Fruit fly (Drosophila melanogaster) whole organism, embryonic: Measurements from ENCODE around the gene CG3529.

Experiments used
- Adf1 ChIP-seq: fragments of 200-800 bp; sonication (Bioruptor generic); IDR thresholded peaks from 2 replicates; pipeline ENCODE4 v1.3.6; 2022; ENCODE audit warnings: missing biosample characterization, missing genetic modification characterization
- B-H2 ChIP-seq: fragments of 200-800 bp; sonication (Bioruptor generic); optimal IDR thresholded peaks from 2 replicates; lab custom pipeline; 2018; ENCODE audit warnings: missing biosample characterization, mild to moderate bottlenecking, missing genetic modification characterization
- Bgb ChIP-seq: fragments of 200-800 bp; sonication (Bioruptor generic); IDR thresholded peaks from 2 replicates; pipeline ENCODE4 v1.3.6; 2022; ENCODE audit warnings: missing biosample characterization, missing genetic modification characterization; ENCODE audit not compliant: partially characterized antibody
- CG1024 ChIP-seq: fragments of 200-800 bp; sonication (Bioruptor generic); IDR thresholded peaks from 2 replicates; pipeline ENCODE4 v1.3.6; 2022; ENCODE audit warnings: missing biosample characterization, missing genetic modification characterization
- CG11723 ChIP-seq: fragments of 200-800 bp; sonication (Bioruptor generic); optimal IDR thresholded peaks from 2 replicates; lab custom pipeline; 2017; ENCODE audit warnings: missing biosample characterization, mild to moderate bottlenecking, missing genetic modification characterization
- CG12104 ChIP-seq: fragments of 200-800 bp; sonication (Bioruptor generic); optimal IDR thresholded peaks from 3 replicates; lab custom pipeline; 2016; ENCODE audit warnings: missing biosample characterization, missing genetic modification characterization
- CG12391 ChIP-seq: fragments of 200-800 bp; sonication (Bioruptor generic); optimal IDR thresholded peaks from 3 replicates; lab custom pipeline; 2018; ENCODE audit warnings: missing biosample characterization, mild to moderate bottlenecking, missing genetic modification characterization, moderate library complexity
- CG12659 ChIP-seq: fragments of 200-800 bp; sonication (Bioruptor generic); optimal IDR thresholded peaks from 3 replicates; lab custom pipeline; 2017; ENCODE audit warnings: mild to moderate bottlenecking, missing biosample characterization, missing genetic modification reagents, missing genetic modification characterization
- CG13287 ChIP-seq: fragments of 200-800 bp; sonication (Bioruptor generic); IDR thresholded peaks from 2 replicates; pipeline ENCODE4 v1.3.6; 2022; ENCODE audit warnings: missing biosample characterization, missing genetic modification characterization; ENCODE audit not compliant: partially characterized antibody
- CG13424 ChIP-seq: fragments of 200-800 bp; sonication (Bioruptor generic); optimal IDR thresholded peaks from 2 replicates; lab custom pipeline; 2019; ENCODE audit warnings: missing biosample characterization, mild to moderate bottlenecking, missing genetic modification characterization, moderate library complexity
- CG13894 ChIP-seq: fragments of 200-800 bp; sonication (Bioruptor generic); optimal IDR thresholded peaks from 3 replicates; lab custom pipeline; 2018; ENCODE audit warnings: missing biosample characterization, mild to moderate bottlenecking, missing genetic modification characterization, moderate library complexity
- CG15696 ChIP-seq: fragments of 200-800 bp; sonication (Bioruptor generic); optimal IDR thresholded peaks from 2 replicates; lab custom pipeline; 2019; ENCODE audit warnings: missing biosample characterization, mild to moderate bottlenecking, missing genetic modification characterization, moderate library complexity
- CG1603 ChIP-seq: fragments of 200-800 bp; sonication (Bioruptor generic); optimal IDR thresholded peaks from 2 replicates; lab custom pipeline; 2019; ENCODE audit warnings: missing biosample characterization, mild to moderate bottlenecking, missing genetic modification characterization, moderate library complexity
- CG18011 ChIP-seq: fragments of 200-800 bp; sonication (Bioruptor generic); optimal IDR thresholded peaks from 2 replicates; lab custom pipeline; 2017; ENCODE audit warnings: missing biosample characterization, missing genetic modification characterization, mild to moderate bottlenecking, moderate library complexity, missing genotype
- CG2116 ChIP-seq: fragments of 200-800 bp; sonication (Bioruptor generic); optimal IDR thresholded peaks from 3 replicates; lab custom pipeline; 2018; ENCODE audit warnings: missing biosample characterization, mild to moderate bottlenecking, missing genetic modification characterization
- CG3995 ChIP-seq: fragments of 200-800 bp; sonication (Bioruptor generic); optimal IDR thresholded peaks from 3 replicates; lab custom pipeline; 2016; ENCODE audit warnings: missing biosample characterization, missing genetic modification characterization
- CG4617 ChIP-seq: fragments of 200-800 bp; sonication (Bioruptor generic); optimal IDR thresholded peaks from 3 replicates; lab custom pipeline; 2016; ENCODE audit warnings: missing biosample characterization, missing genetic modification characterization, borderline replicate concordance
- CG9876 ChIP-seq: fragments of 200-800 bp; sonication (Bioruptor generic); optimal IDR thresholded peaks from 2 replicates; lab custom pipeline; 2016; ENCODE audit warnings: missing biosample characterization, missing genetic modification characterization
- CTCF ChIP-seq: fragments of 200-800 bp; sonication (Bioruptor generic); optimal IDR thresholded peaks from 2 replicates; lab custom pipeline; 2017; ENCODE audit warnings: missing biosample characterization, mild to moderate bottlenecking, missing genetic modification characterization, moderate library complexity
- CoRest ChIP-seq: fragments of 200-800 bp; sonication (Bioruptor generic); optimal IDR thresholded peaks from 3 replicates; lab custom pipeline; 2018; ENCODE audit warnings: missing biosample characterization, mild to moderate bottlenecking, missing genetic modification characterization, moderate library complexity
- Dbx ChIP-seq: fragments of 200-800 bp; sonication (Bioruptor generic); IDR thresholded peaks from 3 replicates; pipeline ENCODE4 v1.3.6; 2022; ENCODE audit warnings: missing biosample characterization, missing genetic modification characterization
- Dll ChIP-seq: fragments of 200-800 bp; sonication (Bioruptor generic); IDR thresholded peaks from 4 replicates; pipeline ENCODE4 v1.3.6; 2022; ENCODE audit warnings: missing biosample characterization, missing genetic modification characterization; ENCODE audit not compliant: partially characterized antibody
- Ets97D ChIP-seq: fragments of 200-800 bp; sonication (Bioruptor generic); optimal IDR thresholded peaks from 3 replicates; lab custom pipeline; 2016; ENCODE audit warnings: missing biosample characterization, missing genetic modification characterization
- HLH54F ChIP-seq: fragments of 200-800 bp; sonication (Bioruptor generic); optimal IDR thresholded peaks from 3 replicates; lab custom pipeline; 2016; ENCODE audit warnings: missing biosample characterization, missing genetic modification characterization
- Hmx ChIP-seq: fragments of 200-800 bp; sonication (Bioruptor generic); optimal IDR thresholded peaks from 2 replicates; lab custom pipeline; 2016; ENCODE audit warnings: missing biosample characterization, missing genetic modification characterization
- Hr51 ChIP-seq, 2 experiments: fragments of 200-800 bp; sonication (Bioruptor generic); optimal IDR thresholded peaks; 2 replicates in 1 of 2; 3 replicates in 1 of 2; lab custom pipeline; 2016 to 2018; ENCODE audit warnings: missing biosample characterization in 2 of 2, missing genetic modification characterization in 2 of 2, mild to moderate bottlenecking in 1 of 2, moderate library complexity in 1 of 2
- Kr ChIP-seq: fragments of 200-800 bp; sonication (Bioruptor generic); optimal IDR thresholded peaks from 2 replicates; lab custom pipeline; 2017; ENCODE audit warnings: missing biosample characterization, mild to moderate bottlenecking, missing genetic modification characterization
- Lhr ChIP-seq: fragments of 200-800 bp; sonication (Bioruptor generic); optimal IDR thresholded peaks from 3 replicates; lab custom pipeline; 2017; ENCODE audit warnings: mild to moderate bottlenecking, missing biosample characterization, missing genetic modification reagents, missing genetic modification characterization
- Six4 ChIP-seq: fragments of 200-800 bp; sonication (Bioruptor generic); optimal IDR thresholded peaks from 2 replicates; lab custom pipeline; 2016; ENCODE audit warnings: missing biosample characterization, missing genetic modification characterization
- YL-1 ChIP-seq: fragments of 200-800 bp; sonication (Bioruptor generic); optimal IDR thresholded peaks from 3 replicates; lab custom pipeline; 2017; ENCODE audit warnings: missing biosample characterization, mild to moderate bottlenecking, missing genetic modification characterization
- caup ChIP-seq: fragments of 200-800 bp; sonication (Bioruptor generic); optimal IDR thresholded peaks from 3 replicates; lab custom pipeline; 2017; ENCODE audit warnings: missing biosample characterization, mild to moderate bottlenecking, missing genetic modification characterization, moderate library complexity; ENCODE audit not compliant: severe bottlenecking
- da ChIP-seq: fragments of 200-800 bp; sonication (Bioruptor generic); optimal IDR thresholded peaks from 2 replicates; lab custom pipeline; 2016; ENCODE audit warnings: missing biosample characterization, missing genetic modification characterization
- emc ChIP-seq: fragments of 200-800 bp; sonication (Bioruptor generic); optimal IDR thresholded peaks from 2 replicates; lab custom pipeline; 2016; ENCODE audit warnings: missing biosample characterization, missing genetic modification characterization
- ems ChIP-seq: fragments of 200-800 bp; sonication (Bioruptor generic); optimal IDR thresholded peaks from 3 replicates; lab custom pipeline; 2016; ENCODE audit warnings: missing biosample characterization, missing genetic modification characterization
- esg ChIP-seq: fragments of 200-800 bp; sonication (Bioruptor generic); conservative IDR thresholded peaks from 2 replicates; pipeline ENCODE4 v1.3.6; 2022; ENCODE audit warnings: missing biosample characterization, missing genetic modification characterization
- hth ChIP-seq: fragments of >200 bp; optimal IDR thresholded peaks from 2 replicates; lab custom pipeline; 2017; ENCODE audit warnings: inconsistent platforms
- lilli ChIP-seq: fragments of 200-800 bp; sonication (Bioruptor generic); optimal IDR thresholded peaks from 3 replicates; lab custom pipeline; 2016; ENCODE audit warnings: missing biosample characterization, missing genetic modification characterization
- scrt ChIP-seq: fragments of 200-800 bp; sonication (Bioruptor generic); optimal IDR thresholded peaks from 2 replicates; lab custom pipeline; 2018; ENCODE audit warnings: missing biosample characterization, mild to moderate bottlenecking, missing genetic modification characterization, moderate library complexity
- sd ChIP-seq: fragments of 200-800 bp; sonication (Bioruptor generic); optimal IDR thresholded peaks from 3 replicates; lab custom pipeline; 2018; ENCODE audit warnings: missing biosample characterization, mild to moderate bottlenecking, missing genetic modification characterization, moderate library complexity
- sens ChIP-seq: fragments of 200-800 bp; sonication (Bioruptor generic); peaks from one replicate; lab custom pipeline; 2016; ENCODE audit warnings: missing biosample characterization, missing genetic modification characterization
- shn ChIP-seq: fragments of 200-800 bp; sonication (Bioruptor generic); optimal IDR thresholded peaks from 3 replicates; lab custom pipeline; 2016; ENCODE audit warnings: missing biosample characterization, missing genetic modification characterization
- slbo ChIP-seq: fragments of 200-800 bp; sonication (Bioruptor generic); IDR thresholded peaks from 2 replicates; pipeline ENCODE4 v1.3.6; 2022; ENCODE audit warnings: missing biosample characterization, missing genetic modification characterization
- sna ChIP-seq: fragments of 200-800 bp; sonication (Bioruptor generic); IDR thresholded peaks from 2 replicates; pipeline ENCODE4 v1.3.6; 2022; ENCODE audit warnings: missing biosample characterization, missing genetic modification characterization; ENCODE audit not compliant: partially characterized antibody
- sob ChIP-seq: fragments of 200-800 bp; sonication (Bioruptor generic); IDR thresholded peaks from 2 replicates; pipeline ENCODE4 v1.3.6; 2022; ENCODE audit warnings: missing biosample characterization, missing genetic modification characterization
- sr ChIP-seq: fragments of 200-800 bp; sonication (Bioruptor generic); IDR thresholded peaks from 3 replicates; pipeline ENCODE4 v1.3.6; 2022; ENCODE audit warnings: missing biosample characterization, missing genetic modification characterization
- ttk ChIP-seq: fragments of 200-800 bp; sonication (Bioruptor generic); IDR thresholded peaks from 2 replicates; pipeline ENCODE4 v2.1.2; 2022; ENCODE audit warnings: missing biosample characterization, missing genetic modification characterization
- vnd ChIP-seq: fragments of 200-800 bp; sonication (Bioruptor generic); IDR thresholded peaks from 3 replicates; pipeline ENCODE4 v1.3.6; 2022; ENCODE audit warnings: missing biosample characterization, missing genetic modification characterization; ENCODE audit not compliant: partially characterized antibody
- wdn ChIP-seq: fragments of 200-800 bp; sonication (Bioruptor generic); IDR thresholded peaks from 2 replicates; pipeline ENCODE4 v1.3.6; 2022; ENCODE audit warnings: missing biosample characterization, missing genetic modification characterization
- wek ChIP-seq: fragments of 200-800 bp; sonication (Bioruptor generic); optimal IDR thresholded peaks from 3 replicates; lab custom pipeline; 2018; ENCODE audit warnings: missing biosample characterization, mild to moderate bottlenecking, missing genetic modification characterization, moderate library complexity
- zfh1 ChIP-seq: fragments of 200-800 bp; sonication (Bioruptor generic); IDR thresholded peaks from 3 replicates; pipeline ENCODE4 v1.3.6; 2022; ENCODE audit warnings: missing biosample characterization, missing genetic modification characterization
- zfh2 ChIP-seq: fragments of 200-800 bp; sonication (Bioruptor generic); optimal IDR thresholded peaks from 2 replicates; lab custom pipeline; 2016; ENCODE audit warnings: missing biosample characterization, missing genetic modification characterization

The CG3529 gene

DNA sequence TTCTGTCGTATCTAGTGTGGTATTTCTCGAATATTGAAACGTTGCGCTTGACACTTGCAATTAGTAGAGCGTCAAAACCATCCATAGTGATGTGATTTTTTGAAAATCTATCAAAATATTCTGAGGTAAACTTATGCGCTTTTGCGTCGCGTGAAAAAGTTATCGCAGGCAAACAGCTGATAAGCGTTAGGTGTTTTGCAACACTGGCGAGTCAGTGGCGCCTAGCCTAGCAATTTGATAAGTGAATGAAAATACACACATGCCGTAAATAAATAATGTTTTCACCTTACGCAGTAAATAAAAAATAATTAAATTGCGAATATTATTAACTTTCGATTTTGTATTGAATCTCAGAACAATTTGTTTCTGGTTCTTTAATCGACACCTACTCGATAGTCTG is 11.3 kb upstream of the CG3529 start, which contains the start of gene CG42526 (continued):
- TF ChIP-seq Adf1 (GFP tag; lab: Robert Waterston, UW) (0 out of 2 replicates have a peak, but pooled peaks have one; percentile 17), Kr (GFP tag; lab: Kevin White, UChicago) (no peak), CG12104 (GFP tag; lab: Kevin White, UChicago) (no peak), CG9876 (GFP tag; lab: Kevin White, UChicago) (no peak), CG12659 (peak; percentile 59), wek (GFP tag; lab: Kevin White, UChicago) (no peak), CoRest (tag; lab: Kevin White, UChicago) (peak; percentile 35), CG11723 (GFP tag; lab: Kevin White, UChicago) (peak; percentile 33), CG4617 (GFP tag; lab: Kevin White, UChicago) (peak; percentile 9), lilli (GFP tag; lab: Kevin White, UChicago) (peak; percentile 82), Hr51 (GFP tag; optimal IDR thresholded peaks at IDR 0.05; lab: Kevin White, UChicago) (peak; percentile 28 to 50), emc (GFP tag; lab: Kevin White, UChicago) (no peak), Lhr (GFP tag; lab: Kevin White, UChicago) (no peak), CG15696 (tag; lab: Kevin White, UChicago) (no peak), caup (peak; percentile 39), B-H2 (GFP tag; lab: Kevin White, UChicago) (peak; percentile 19), CG13287 (GFP tag; lab: Robert Waterston, UW) (peak; percentile 83), CTCF (GFP tag; lab: Kevin White, UChicago) (peak; percentile 59), YL-1 (GFP tag; lab: Kevin White, UChicago) (peak; percentile 55), sob (GFP tag; lab: Robert Waterston, UW) (peak; percentile 59), sens (GFP tag; lab: Kevin White, UChicago) (peak; percentile 80), sna (GFP tag; lab: Robert Waterston, UW) (peak; percentile 43; the same call in 1 of the 2 replicates), CG2116 (GFP tag; lab: Kevin White, UChicago) (peak; percentile 71), zfh2 (peak; percentile 63), CG18011 (GFP tag; lab: Kevin White, UChicago) (peak; percentile 20), sr (no peak), ttk (peak; percentile 12; the same call in 1 of the 2 replicates), zfh1 (GFP tag; lab: Robert Waterston, UW) (0 out of 3 replicates have a peak, but pooled peaks have one; percentile 16), CG1603 (tag; lab: Kevin White, UChicago) (peak; percentile 59), CG13424 (tag; lab: Kevin White, UChicago) (peak; percentile 3), wdn (GFP tag; lab: Robert Waterston, UW) (no peak), Six4 (GFP tag; lab: Kevin White, UChicago) (no peak), vnd (GFP tag; lab: Robert Waterston, UW) (no peak), Dll (peak; percentile 68), hth (lab: Kevin White, UChicago) (no peak), sd (tag; lab: Kevin White, UChicago) (peak; percentile 36), Hmx (GFP tag; lab: Kevin White, UChicago) (peak; percentile 35), CG3995 (GFP tag; lab: Kevin White, UChicago) (peak; percentile 21), shn (GFP tag; lab: Kevin White, UChicago) (peak; percentile 2), scrt (GFP tag; lab: Kevin White, UChicago) (no peak), HLH54F (GFP tag; lab: Kevin White, UChicago) (peak; percentile 52), Ets97D (GFP tag; lab: Kevin White, UChicago) (peak; percentile 34), Dbx (GFP tag; lab: Robert Waterston, UW) (peak; percentile 39; the same call in 1 of the 3 replicates), esg (GFP tag; lab: Robert Waterston, UW) (peak; percentile 34; the same call in 1 of the 2 replicates), Bgb (GFP tag; lab: Robert Waterston, UW) (peak; percentile 62; the same call in 1 of the 2 replicates), CG1024 (GFP tag; lab: Robert Waterston, UW) (no peak), slbo (peak; percentile 76), CG12391 (tag; lab: Kevin White, UChicago) (peak; percentile 56), da (GFP tag; lab: Kevin White, UChicago) (no peak), CG13894 (tag; lab: Kevin White, UChicago) (peak; percentile 4), ems (GFP tag; lab: Kevin White, UChicago) (peak; percentile 26)
